Worm (Caenorhabditis elegans) whole organism, late embryonic: ENCODE data around the gene clec-181.

ENCODE experiments used
- F13H6.1 ChIP-seq: sonication (generic microtip); optimal IDR thresholded peaks from 2 replicates; lab custom pipeline; 2016; ENCODE audit warnings: missing genetic modification characterization, missing compliant biosample characterization
- K02D7.2 ChIP-seq: sonication (generic microtip); optimal IDR thresholded peaks from 2 replicates; lab custom pipeline; 2017; ENCODE audit warnings: mild to moderate bottlenecking, missing genetic modification characterization, missing compliant biosample characterization
- K09A11.1 ChIP-seq: sonication (generic microtip); optimal IDR thresholded peaks from 2 replicates; lab custom pipeline; 2017; ENCODE audit warnings: antibody characterized with exemption, mild to moderate bottlenecking, missing genetic modification characterization, missing compliant biosample characterization; ENCODE audit not compliant: insufficient read depth
- Y22D7AL.16 ChIP-seq: sonication (generic microtip); optimal IDR thresholded peaks from 2 replicates; lab custom pipeline; 2016; ENCODE audit warnings: missing genetic modification characterization, missing compliant biosample characterization
- ahr-1 ChIP-seq: sonication (generic microtip); optimal IDR thresholded peaks from 2 replicates; lab custom pipeline; 2016; ENCODE audit warnings: missing genetic modification characterization, missing compliant biosample characterization
- ceh-14 ChIP-seq: sonication (generic microtip); optimal IDR thresholded peaks from 2 replicates; lab custom pipeline; 2016; ENCODE audit warnings: missing genotype, missing genetic modification characterization, missing compliant biosample characterization
- ceh-18 ChIP-seq: sonication (generic microtip); optimal IDR thresholded peaks from 2 replicates; lab custom pipeline; 2016; ENCODE audit warnings: missing genetic modification characterization, missing compliant biosample characterization
- ceh-30 ChIP-seq: fragments of 150-350 bp; optimal IDR thresholded peaks from 2 replicates; lab custom pipeline; 2014; ENCODE audit warnings: missing biosample characterization, missing genetic modification characterization
- ceh-31 ChIP-seq: sonication (generic microtip); optimal IDR thresholded peaks from 2 replicates; lab custom pipeline; 2016; ENCODE audit warnings: missing genetic modification characterization, missing compliant biosample characterization
- ceh-34 ChIP-seq: sonication (generic microtip); optimal IDR thresholded peaks from 2 replicates; lab custom pipeline; 2016; ENCODE audit warnings: mild to moderate bottlenecking, missing genetic modification characterization, missing compliant biosample characterization
- ceh-9 ChIP-seq: sonication (generic microtip); optimal IDR thresholded peaks from 2 replicates; lab custom pipeline; 2016; ENCODE audit warnings: mild to moderate bottlenecking, missing genetic modification characterization, inconsistent platforms, missing compliant biosample characterization
- che-1 ChIP-seq: sonication (generic microtip); optimal IDR thresholded peaks from 2 replicates; lab custom pipeline; 2016; ENCODE audit warnings: mild to moderate bottlenecking, missing genetic modification characterization, missing compliant biosample characterization
- dmd-4 ChIP-seq: sonication (generic microtip); optimal IDR thresholded peaks from 2 replicates; lab custom pipeline; 2016; ENCODE audit warnings: borderline replicate concordance, missing genetic modification characterization, missing compliant biosample characterization
- elt-4 ChIP-seq: sonication (generic microtip); optimal IDR thresholded peaks from 2 replicates; lab custom pipeline; 2016; ENCODE audit warnings: missing genetic modification characterization, missing compliant biosample characterization
- ets-4 ChIP-seq: sonication (generic microtip); optimal IDR thresholded peaks from 2 replicates; lab custom pipeline; 2016; ENCODE audit warnings: missing genetic modification characterization, missing compliant biosample characterization
- fkh-10 ChIP-seq: fragments of 150-350 bp; optimal IDR thresholded peaks from 2 replicates; lab custom pipeline; 2014; ENCODE audit warnings: missing biosample characterization, missing genetic modification reagents, missing genetic modification characterization
- hlh-15 ChIP-seq: sonication (generic microtip); optimal IDR thresholded peaks from 2 replicates; lab custom pipeline; 2016; ENCODE audit warnings: missing genetic modification characterization, missing compliant biosample characterization
- hlh-6 ChIP-seq: sonication (generic microtip); optimal IDR thresholded peaks from 2 replicates; lab custom pipeline; 2016; ENCODE audit warnings: missing genotype, missing genetic modification characterization, missing compliant biosample characterization
- hlh-8 ChIP-seq: sonication (generic microtip); optimal IDR thresholded peaks from 2 replicates; lab custom pipeline; 2016; ENCODE audit warnings: missing genotype, missing genetic modification characterization, missing compliant biosample characterization
- lim-6 ChIP-seq: sonication (generic microtip); optimal IDR thresholded peaks from 2 replicates; lab custom pipeline; 2016; ENCODE audit warnings: missing genetic modification characterization, missing compliant biosample characterization
- madf-2 ChIP-seq: sonication (generic microtip); optimal IDR thresholded peaks from 2 replicates; lab custom pipeline; 2017; ENCODE audit warnings: missing genetic modification characterization, missing compliant biosample characterization
- mec-3 ChIP-seq: sonication (generic microtip); optimal IDR thresholded peaks from 2 replicates; lab custom pipeline; 2016; ENCODE audit warnings: borderline replicate concordance, missing genetic modification characterization, missing compliant biosample characterization
- nhr-11 ChIP-seq: fragments of 150-350 bp; optimal IDR thresholded peaks from 2 replicates; lab custom pipeline; 2014; ENCODE audit warnings: missing biosample characterization, missing genetic modification characterization
- nhr-232 ChIP-seq: sonication (generic microtip); optimal IDR thresholded peaks from 2 replicates; lab custom pipeline; 2016; ENCODE audit warnings: missing genetic modification characterization, missing compliant biosample characterization
- pag-3 ChIP-seq: sonication (generic microtip); optimal IDR thresholded peaks from 2 replicates; lab custom pipeline; 2016; ENCODE audit warnings: missing compliant biosample characterization, missing genetic modification characterization, borderline replicate concordance
- pha-2 ChIP-seq: sonication (generic microtip); optimal IDR thresholded peaks from 2 replicates; lab custom pipeline; 2017; ENCODE audit warnings: mild to moderate bottlenecking, missing genetic modification characterization, missing compliant biosample characterization
- pha-4 ChIP-seq: fragments of 150-350 bp; optimal IDR thresholded peaks from 2 replicates; lab custom pipeline; 2018; ENCODE audit warnings: missing biosample characterization, missing genetic modification reagents, missing genetic modification characterization
- pros-1 ChIP-seq: fragments of 150-350 bp; optimal IDR thresholded peaks from 2 replicates; lab custom pipeline; 2014; ENCODE audit warnings: missing biosample characterization, missing genetic modification reagents, missing genetic modification characterization
- rnt-1 ChIP-seq: sonication (generic microtip); optimal IDR thresholded peaks from 2 replicates; lab custom pipeline; 2016; ENCODE audit warnings: missing genetic modification characterization, missing compliant biosample characterization
- sdc-2 ChIP-seq: sonication (generic microtip); optimal IDR thresholded peaks from 2 replicates; lab custom pipeline; 2016; ENCODE audit warnings: missing genotype, missing genetic modification characterization, missing compliant biosample characterization
- sox-2 ChIP-seq: fragments of 200-800 bp; sonication (Bioruptor generic); IDR thresholded peaks from 2 replicates; pipeline ENCODE4 v1.3.6; 2022; ENCODE audit warnings: missing genetic modification reagents, missing genetic modification characterization, missing compliant biosample characterization
- sox-4 ChIP-seq: sonication (generic microtip); optimal IDR thresholded peaks from 2 replicates; lab custom pipeline; 2017; ENCODE audit warnings: mild to moderate bottlenecking, missing genetic modification characterization, inconsistent platforms, missing compliant biosample characterization
- syd-9 ChIP-seq: sonication (generic microtip); optimal IDR thresholded peaks from 2 replicates; lab custom pipeline; 2016; ENCODE audit warnings: mild to moderate bottlenecking, missing genetic modification characterization, moderate library complexity, missing compliant biosample characterization
- tbx-7 ChIP-seq: sonication (generic microtip); optimal IDR thresholded peaks from 2 replicates; lab custom pipeline; 2016; ENCODE audit warnings: missing genotype, missing genetic modification characterization, missing compliant biosample characterization
- ttx-3 ChIP-seq: sonication (generic microtip); optimal IDR thresholded peaks from 2 replicates; lab custom pipeline; 2016; ENCODE audit warnings: missing genetic modification reagents, missing genetic modification characterization, missing compliant biosample characterization
- unc-3 ChIP-seq, 2 experiments: fragments of 200-800 bp in 1 of 2; sonication (Bioruptor generic) in 1 of 2; sonication (generic microtip) in 1 of 2; conservative IDR thresholded peaks in 1 of 2; optimal IDR thresholded peaks in 1 of 2; 2 replicates each; pipeline versions ENCODE4 v1.3.6 to Lab custom; 2016 to 2022; ENCODE audit warnings: missing compliant biosample characterization in 2 of 2, missing genetic modification characterization in 2 of 2, missing genetic modification reagents in 1 of 2
- unc-86 ChIP-seq: sonication (generic microtip); optimal IDR thresholded peaks from 2 replicates; lab custom pipeline; 2016; ENCODE audit warnings: missing genetic modification characterization, missing compliant biosample characterization

The clec-181 gene

DNA sequence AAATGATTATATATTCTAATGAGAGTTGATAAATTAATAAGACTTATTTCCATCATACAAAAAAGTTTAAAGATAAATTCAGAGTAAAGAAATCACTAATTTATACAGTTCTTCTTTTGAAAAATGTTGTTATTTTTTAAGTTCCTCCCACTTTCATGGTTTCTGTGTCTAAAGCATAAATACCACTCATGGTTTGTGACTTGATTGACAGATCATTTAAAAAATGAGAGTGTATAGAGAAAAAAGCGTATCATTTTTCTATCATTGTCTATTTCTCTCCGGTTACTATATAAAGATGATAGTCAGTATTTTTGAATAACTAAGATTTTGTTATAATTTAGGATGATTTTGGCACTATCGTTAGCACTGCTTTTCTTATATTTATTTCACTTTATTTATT, 18.8 kb downstream of the clec-181 start, which contains the start of gene cyp-33E3:
TSS of gene cyp-33E3 (plus strand) at position 316 of the 400 bp plus-strand sequence.
- TF ChIP-seq elt-4 (tag; lab: Kevin White, UChicago) (no peak), unc-86 (tag; lab: Kevin White, UChicago) (no peak), K09A11.1 (tag; lab: Kevin White, UChicago) (no peak), Y22D7AL.16 (tag; lab: Kevin White, UChicago) (no peak), nhr-232 (tag; lab: Kevin White, UChicago) (no peak), fkh-10 (GFP tag; lab: Kevin White, UChicago) (no peak), sox-4 (no peak)

DNA sequence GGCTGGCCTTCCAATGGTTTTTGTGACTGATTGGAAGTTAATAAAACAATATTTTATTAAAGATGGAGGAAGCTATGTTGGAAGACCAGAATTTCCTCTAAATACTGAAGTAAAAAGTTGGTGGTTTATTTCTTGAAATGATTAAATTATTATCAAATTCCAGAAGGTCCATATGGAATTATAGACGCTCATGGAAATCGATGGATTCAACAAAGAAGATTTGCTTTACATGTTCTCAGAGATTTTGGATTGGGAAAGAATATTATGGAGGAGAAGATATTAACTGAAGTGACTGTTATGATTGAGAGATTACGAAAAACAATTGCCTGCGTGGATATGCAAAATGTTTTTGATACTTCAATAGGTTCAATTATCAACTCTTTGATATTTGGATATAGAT, 19.4 kb downstream of the clec-181 start:
- TF ChIP-seq madf-2 (tag; lab: Kevin White, UChicago) = no peak
- TF ChIP-seq lim-6 (tag; lab: Kevin White, UChicago) = no peak
- TF ChIP-seq hlh-15 = no peak
- TF ChIP-seq unc-3 (GFP tag; conservative IDR thresholded peaks at IDR 0.05; lab: Robert Waterston, UW) = no peak
- TF ChIP-seq unc-3 (tag; optimal IDR thresholded peaks at IDR 0.05; lab: Kevin White, UChicago) = no peak
- no peak for TF ChIP-seq pag-3 (tag; lab: Kevin White, UChicago)
- TF ChIP-seq ets-4 (tag; lab: Kevin White, UChicago) = no peak
- TF ChIP-seq pros-1 (tag; lab: Kevin White, UChicago) = no peak
- TF ChIP-seq ahr-1 (tag; lab: Kevin White, UChicago) = no peak
- no peak for TF ChIP-seq pha-2 (tag; lab: Kevin White, UChicago)
- no peak for TF ChIP-seq ceh-9 (tag; lab: Kevin White, UChicago)
- no peak for TF ChIP-seq hlh-8

DNA sequence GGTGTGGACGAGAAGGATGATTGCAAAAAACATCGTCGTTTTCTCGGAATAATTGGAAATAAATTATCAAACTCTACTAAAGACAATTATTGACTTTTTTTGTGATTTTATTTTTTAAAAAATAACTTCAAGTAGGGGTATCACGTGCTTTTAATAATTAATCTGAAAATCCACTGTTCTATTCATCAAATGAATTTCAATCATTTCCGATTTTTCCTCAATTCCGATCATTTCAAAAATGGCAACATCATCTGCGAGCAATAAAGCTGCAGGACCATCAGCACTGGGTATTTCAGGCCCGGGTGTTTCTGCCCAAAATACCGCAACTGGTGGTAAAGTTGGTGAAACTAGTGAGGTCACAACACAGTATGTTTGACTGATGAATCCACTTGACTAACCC, 21.2 kb downstream of the clec-181 start, which contains the start of the genes F42A9.7 and F42A9.3:
TSS of gene F42A9.7 (minus strand) at position 101 of the 400 bp plus-strand sequence.
TSS of gene F42A9.3 (plus strand) at position 214 of the 400 bp plus-strand sequence.
- TF ChIP-seq sox-2 (GFP tag; lab: Robert Waterston, UW) (no peak), ceh-18 (tag; lab: Kevin White, UChicago) (no peak), pha-4 (tag; lab: Kevin White, UChicago) (no peak), ceh-34 (no peak), ttx-3 (tag; lab: Kevin White, UChicago) (no peak), hlh-8 (no peak), hlh-6 (tag; lab: Kevin White, UChicago) (no peak), ceh-30 (no peak), elt-4 (tag; lab: Kevin White, UChicago) (no peak), K02D7.2 (tag; lab: Kevin White, UChicago) (no peak), sdc-2 (no peak), F13H6.1 (tag; lab: Kevin White, UChicago) (no peak), rnt-1 (tag; lab: Kevin White, UChicago) (no peak), ceh-14 (no peak), lim-6 (tag; lab: Kevin White, UChicago) (no peak), ceh-9 (tag; lab: Kevin White, UChicago) (no peak), syd-9 (tag; lab: Kevin White, UChicago) (no peak), nhr-11 (no peak), che-1 (tag; lab: Kevin White, UChicago) (no peak)

DNA sequence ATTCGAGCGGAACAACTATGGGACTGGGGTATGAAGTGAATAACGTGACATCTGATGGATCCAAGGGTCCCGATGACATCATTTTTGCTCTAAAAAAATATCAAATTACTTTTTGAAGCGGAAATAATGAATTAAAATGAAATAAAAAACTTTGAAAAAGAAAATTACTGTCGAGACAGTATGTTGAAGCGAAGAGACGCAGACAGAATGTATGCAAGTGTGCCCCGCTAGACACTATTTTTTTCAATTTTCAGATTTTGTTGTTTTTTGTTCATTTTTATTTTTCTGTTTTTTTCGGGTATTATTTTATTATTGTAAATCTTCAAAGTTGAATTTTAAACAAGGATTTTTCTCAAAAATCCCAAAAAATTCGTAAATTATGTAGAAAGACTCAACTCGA, 22.8 kb downstream of the clec-181 start, which contains the start of gene F42A9.8:
TSS of gene F42A9.8 (minus strand) at position 88 of the 400 bp plus-strand sequence.
- TF ChIP-seq dmd-4 (tag; lab: Kevin White, UChicago) = no peak
- no peak for TF ChIP-seq ceh-31 (tag; lab: Kevin White, UChicago)
- no peak for TF ChIP-seq ceh-30
- no peak for TF ChIP-seq mec-3
- no peak for TF ChIP-seq ceh-18 (tag; lab: Kevin White, UChicago)
- no peak for TF ChIP-seq pag-3 (tag; lab: Kevin White, UChicago)
- no peak for TF ChIP-seq tbx-7
- TF ChIP-seq, all 69 proteins: peak for 0
